Worm (Caenorhabditis elegans): Measurements from ENCODE around the gene C27D8.3.

C27D8.3 gene

ce11 chrIV:12744713-12745112 is 33.2 kb upstream of the C27D8.3 start, which contains the start of gene C36H8.1:
C36H8.1 (minus strand) TSS chrIV:12744813.
- TF ChIP-seq nhr-237 (tag; optimal IDR thresholded peaks at IDR 0.05) (no peak), drap-1 (GFP tag; optimal IDR thresholded peaks at IDR 0.05) (no peak), lsy-2 (tag; optimal IDR thresholded peaks at IDR 0.05) (no peak), bed-3 (GFP tag; optimal IDR thresholded peaks at IDR 0.05) (no peak), elt-3 (tag; optimal IDR thresholded peaks at IDR 0.05) (no peak), zip-8 (tag; optimal IDR thresholded peaks at IDR 0.05) (no peak), mab-5 (tag; optimal IDR thresholded peaks at IDR 0.05) (no peak), hlh-1 (tag; optimal IDR thresholded peaks at IDR 0.05) (no peak), unc-120 (tag; optimal IDR thresholded peaks at IDR 0.05; ENCODE audit: poor library complexity, severe bottlenecking) (no peak), ceh-39 (tag; optimal IDR thresholded peaks at IDR 0.05) (no peak), nhr-76 (tag; optimal IDR thresholded peaks at IDR 0.05) (no peak), lin-32 (GFP tag; optimal IDR thresholded peaks at IDR 0.05) (no peak), tbx-8 (GFP tag; optimal IDR thresholded peaks at IDR 0.05) (no peak)

- TF ChIP-seq ceh-43 (GFP tag; optimal IDR thresholded peaks at IDR 0.05) (no peak), nhr-12 (tag; optimal IDR thresholded peaks at IDR 0.05) (no peak), elt-1 (tag; optimal IDR thresholded peaks at IDR 0.05; ENCODE audit: borderline replicate concordance, insufficient read depth) (no peak), ces-1 (GFP tag; optimal IDR thresholded peaks at IDR 0.05) (no peak), hlh-1 (tag; optimal IDR thresholded peaks at IDR 0.05) (no peak), nhr-2 (tag; optimal IDR thresholded peaks at IDR 0.05) (no peak), unc-39 (tag; optimal IDR thresholded peaks at IDR 0.05) (no peak), lin-13 (tag; optimal IDR thresholded peaks at IDR 0.05) (no peak), nhr-237 (tag; optimal IDR thresholded peaks at IDR 0.05) (no peak), blmp-1 (tag; optimal IDR thresholded peaks at IDR 0.05) (no peak), lin-32 (GFP tag; optimal IDR thresholded peaks at IDR 0.05) (no peak), lsy-2 (tag; optimal IDR thresholded peaks at IDR 0.05) (no peak), nhr-28 (tag; optimal IDR thresholded peaks at IDR 0.05) (no peak), sptf-1 (tag; optimal IDR thresholded peaks at IDR 0.05) (no peak), tbx-8 (GFP tag; optimal IDR thresholded peaks at IDR 0.05) (no peak)
Observed at ce11 chrIV:12743680-12744079, 32.1 kb upstream of the C27D8.3 start.

- TF ChIP-seq nhr-28 (tag; optimal IDR thresholded peaks at IDR 0.05) (no peak), blmp-1 (tag; optimal IDR thresholded peaks at IDR 0.05) (peak; percentile 29), ceh-39 (tag; optimal IDR thresholded peaks at IDR 0.05) (no peak), snpc-4 (tag; optimal IDR thresholded peaks at IDR 0.05) (no peak), flh-1 (GFP tag; optimal IDR thresholded peaks at IDR 0.05) (no peak), nhr-76 (tag; optimal IDR thresholded peaks at IDR 0.05) (no peak), elt-3 (tag; optimal IDR thresholded peaks at IDR 0.05) (no peak), zip-8 (tag; optimal IDR thresholded peaks at IDR 0.05) (no peak), lin-32 (GFP tag; optimal IDR thresholded peaks at IDR 0.05) (no peak)
Observed at ce11 chrIV:12741438-12741837, 29.9 kb upstream of the C27D8.3 start, which contains the start of gene T23F6.5. T23F6.5 (minus strand) TSS chrIV:12741538.

- TF ChIP-seq cnd-1 (tag; optimal IDR thresholded peaks at IDR 0.05): no peak
- TF ChIP-seq nhr-76 (tag; optimal IDR thresholded peaks at IDR 0.05): no peak
- no peak for TF ChIP-seq ham-2 (GFP tag; optimal IDR thresholded peaks at IDR 0.05)
- no peak for TF ChIP-seq pha-4 (tag; optimal IDR thresholded peaks at IDR 0.05)
- no peak for TF ChIP-seq M03D4.4 (tag; optimal IDR thresholded peaks at IDR 0.05)
- no peak for TF ChIP-seq tbx-8 (GFP tag; optimal IDR thresholded peaks at IDR 0.05)
- no peak for TF ChIP-seq lsy-2 (tag; optimal IDR thresholded peaks at IDR 0.05)
Observed at ce11 chrIV:12728162-12728561, 16.6 kb upstream of the C27D8.3 start.

ce11 chrIV:12725925-12726324 is 14.4 kb upstream of the C27D8.3 start:
- TF ChIP-seq ceh-39 (tag; optimal IDR thresholded peaks at IDR 0.05) (no peak), sptf-1 (tag; optimal IDR thresholded peaks at IDR 0.05) (no peak), ham-2 (GFP tag; optimal IDR thresholded peaks at IDR 0.05) (no peak), nhr-12 (tag; optimal IDR thresholded peaks at IDR 0.05) (no peak), tbx-8 (GFP tag; optimal IDR thresholded peaks at IDR 0.05) (no peak), elt-3 (tag; optimal IDR thresholded peaks at IDR 0.05) (no peak), snpc-4 (tag; optimal IDR thresholded peaks at IDR 0.05) (no peak), sem-2 (GFP tag; optimal IDR thresholded peaks at IDR 0.05) (no peak), mab-5 (tag; optimal IDR thresholded peaks at IDR 0.05) (no peak)

ce11 chrIV:12725228-12725627 is 13.7 kb upstream of the C27D8.3 start:
- TF ChIP-seq ces-1 (GFP tag; optimal IDR thresholded peaks at IDR 0.05) (no peak), mls-2 (tag; optimal IDR thresholded peaks at IDR 0.05) (no peak), lin-13 (tag; optimal IDR thresholded peaks at IDR 0.05) (no peak)

Data from whole organism, mixed stage, embryonic.